Fruit fly (Drosophila melanogaster) whole organism, embryonic: ENCODE measurements around the gene kirre.

Experiments
- CG11085 ChIP-seq: fragments of 200-800 bp; sonication (Bioruptor generic); IDR thresholded peaks from 2 replicates; pipeline ENCODE4 v1.3.6; 2022; ENCODE audit warnings: missing biosample characterization, missing genetic modification characterization
- CG3163 ChIP-seq: fragments of 200-800 bp; sonication (Bioruptor generic); optimal IDR thresholded peaks from 3 replicates; lab custom pipeline; 2016; ENCODE audit warnings: missing biosample characterization, missing genetic modification characterization
- CG3847 ChIP-seq: fragments of 200-800 bp; sonication (Bioruptor generic); IDR thresholded peaks from 2 replicates; pipeline ENCODE4 v1.3.6; 2022; ENCODE audit warnings: missing biosample characterization, missing genetic modification characterization
- CG7786 ChIP-seq: fragments of 200-800 bp; sonication (Bioruptor generic); optimal IDR thresholded peaks from 2 replicates; lab custom pipeline; 2016; ENCODE audit warnings: missing biosample characterization, missing genetic modification characterization
- CG7928 ChIP-seq: fragments of 200-800 bp; sonication (Bioruptor generic); optimal IDR thresholded peaks from 2 replicates; lab custom pipeline; 2017; ENCODE audit warnings: missing biosample characterization, mild to moderate bottlenecking, missing genetic modification characterization
- Camta ChIP-seq: fragments of 200-800 bp; sonication (Bioruptor generic); optimal IDR thresholded peaks from 2 replicates; lab custom pipeline; 2016; ENCODE audit warnings: missing biosample characterization, missing genetic modification characterization
- Hr39 ChIP-seq: fragments of >200 bp; optimal IDR thresholded peaks from 2 replicates; lab custom pipeline; 2017
- Xrp1 ChIP-seq: fragments of 200-800 bp; sonication (Bioruptor generic); IDR thresholded peaks from 2 replicates; pipeline ENCODE4 v1.3.6; 2022; ENCODE audit warnings: missing biosample characterization, missing genetic modification characterization
- abd-A ChIP-seq: fragments of 200-800 bp; sonication (Bioruptor generic); optimal IDR thresholded peaks from 3 replicates; lab custom pipeline; 2019; ENCODE audit warnings: missing biosample characterization, mild to moderate bottlenecking, missing genetic modification characterization, moderate library complexity
- bowl ChIP-seq: fragments of 200-800 bp; sonication (Bioruptor generic); IDR thresholded peaks from 2 replicates; pipeline ENCODE4 v1.3.6; 2022; ENCODE audit warnings: missing biosample characterization, missing genetic modification characterization
- da ChIP-seq: fragments of 200-800 bp; sonication (Bioruptor generic); optimal IDR thresholded peaks from 2 replicates; lab custom pipeline; 2016; ENCODE audit warnings: missing biosample characterization, missing genetic modification characterization
- ftz-f1 ChIP-seq: fragments of 200-800 bp; sonication (Bioruptor generic); optimal IDR thresholded peaks from 2 replicates; lab custom pipeline; 2016; ENCODE audit warnings: missing biosample characterization, missing genetic modification characterization
- mirr ChIP-seq: fragments of 200-800 bp; sonication (Bioruptor generic); optimal IDR thresholded peaks from 3 replicates; lab custom pipeline; 2018; ENCODE audit warnings: missing biosample characterization, mild to moderate bottlenecking, missing genetic modification characterization
- sna ChIP-seq: fragments of 200-800 bp; sonication (Bioruptor generic); IDR thresholded peaks from 2 replicates; pipeline ENCODE4 v1.3.6; 2022; ENCODE audit warnings: missing biosample characterization, missing genetic modification characterization; ENCODE audit not compliant: partially characterized antibody

DNA sequence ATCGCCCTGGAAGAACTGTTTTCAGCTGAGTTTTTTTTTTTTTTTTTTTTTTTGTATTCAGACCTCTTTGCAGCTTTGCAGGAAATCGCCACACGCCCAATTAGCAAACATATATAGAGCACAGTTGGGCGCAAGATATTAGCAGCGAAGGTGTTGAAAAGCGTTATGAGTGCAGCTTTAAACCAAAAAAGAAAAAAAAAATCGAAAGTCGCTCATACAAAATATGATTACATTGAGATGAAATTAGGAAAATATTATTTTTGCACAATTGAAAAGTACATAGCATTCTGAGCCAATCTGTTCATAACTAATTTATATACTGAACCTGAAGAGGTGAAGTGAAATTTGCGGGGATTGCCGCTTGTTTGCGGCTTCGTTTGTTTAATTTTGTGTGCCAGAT is 406.8 kb downstream of the kirre start:
- TF ChIP-seq mirr (GFP tag; lab: Kevin White, UChicago) (no peak), sna (GFP tag; lab: Robert Waterston, UW) (no peak), CG11085 (GFP tag; lab: Robert Waterston, UW) (no peak), Camta (GFP tag; lab: Kevin White, UChicago) (no peak), CG3847 (GFP tag; lab: Robert Waterston, UW) (no peak), CG7786 (GFP tag; lab: Kevin White, UChicago) (no peak), Hr39 (no peak), CG7928 (GFP tag; lab: Kevin White, UChicago) (no peak), bowl (GFP tag; lab: Robert Waterston, UW) (no peak), ftz-f1 (GFP tag; lab: Kevin White, UChicago) (no peak), da (GFP tag; lab: Kevin White, UChicago) (no peak), Xrp1 (GFP tag; lab: Robert Waterston, UW) (peak; percentile 59; the same call in 1 of the 2 replicates), abd-A (tag; lab: Kevin White, UChicago) (no peak), CG3163 (no peak)
